In genomic region chrIV:15646418-15647220, ce11 we compare ENCODE assay signal across 1 worm cellular context.
TF ChIP-seq lines count a peak whose summit lies in the region.

Gene Y105C5A.1268 (minus strand): TSS chrIV:15646468.
Gene Y105C5A.1272 (plus strand): TSS chrIV:15646992.

TF ChIP-seq in whole organism, L1 larva, 84 proteins besides CTCF, POLR2A, EP300 and RAD21 (continued from another document):
- TF ChIP-seq grh-1 (GFP tag; IDR thresholded peaks at IDR 0.05; lab: Robert Waterston, UW) (peak; percentile 91), unc-98 (GFP tag; IDR thresholded peaks at IDR 0.05; lab: Robert Waterston, UW) (peak; percentile 88), ceh-82 (tag; optimal IDR thresholded peaks at IDR 0.05; lab: Kevin White, UChicago) (peak; percentile 72 to 79 (median 74)), tbx-2 (tag; optimal IDR thresholded peaks at IDR 0.05; lab: Kevin White, UChicago) (peak; percentile 96)
TF ChIP-seq in whole organism, L1 larva: peak in this region for 63; not testable (repeated sequence) for 21.
